Fruit fly (Drosophila melanogaster): ENCODE results near the gene CG4928.

CG4928 gene

dm6 chrX:16897087-16897486 lies 15.9 kb upstream of the CG4928 start, which contains the start of gene CG33252:
CG33252 (minus strand) TSS chrX:16897187.
- TF ChIP-seq insv (optimal IDR thresholded peaks at IDR 0.05) (no peak), Myc (optimal IDR thresholded peaks at IDR 0.05) (no peak), ttk (optimal IDR thresholded peaks at IDR 0.05) (no peak), psq (optimal IDR thresholded peaks at IDR 0.05) (no peak), Sin3A (optimal IDR thresholded peaks at IDR 0.05) (no peak), h (optimal IDR thresholded peaks at IDR 0.05) (no peak)

dm6 chrX:16900283-16900682 lies 12.7 kb upstream of the CG4928 start:
- TF ChIP-seq ttk (optimal IDR thresholded peaks at IDR 0.05), result no peak
- no peak for TF ChIP-seq Sin3A (optimal IDR thresholded peaks at IDR 0.05)
- no peak for TF ChIP-seq insv (optimal IDR thresholded peaks at IDR 0.05)
- no peak for TF ChIP-seq psq (optimal IDR thresholded peaks at IDR 0.05)
- no peak for TF ChIP-seq Myc (optimal IDR thresholded peaks at IDR 0.05)
- no peak for TF ChIP-seq h (optimal IDR thresholded peaks at IDR 0.05)

- TF ChIP-seq h (optimal IDR thresholded peaks at IDR 0.05), result no peak
- no peak for TF ChIP-seq Sin3A (optimal IDR thresholded peaks at IDR 0.05)
- TF ChIP-seq Myc (optimal IDR thresholded peaks at IDR 0.05), result no peak
- TF ChIP-seq insv (optimal IDR thresholded peaks at IDR 0.05), result no peak
- no peak for TF ChIP-seq psq (optimal IDR thresholded peaks at IDR 0.05)
- TF ChIP-seq ttk (optimal IDR thresholded peaks at IDR 0.05), result no peak
These were observed 10.5 kb upstream of the CG4928 start for dm6 chrX:16902435-16902834.

DNA sequence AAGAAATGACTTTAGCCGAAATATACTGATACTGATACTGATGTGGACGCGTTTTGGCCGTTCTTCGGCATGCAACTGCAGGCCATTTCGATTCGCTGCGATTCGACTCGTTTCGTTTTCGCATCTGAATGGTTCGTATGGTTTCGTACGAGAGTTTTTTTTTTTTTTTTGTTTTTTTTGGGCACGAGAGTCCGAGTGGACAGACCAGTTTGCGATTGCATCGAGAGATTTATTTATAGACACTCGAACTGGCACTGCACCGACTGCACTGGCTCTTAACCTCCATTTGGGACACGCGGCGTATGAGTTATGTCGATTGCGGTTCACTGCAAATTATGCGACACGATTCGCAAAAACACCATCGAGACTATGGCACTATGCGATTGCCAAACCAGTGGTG lies 6.9 kb upstream of the CG4928 start:
- no peak for TF ChIP-seq insv (optimal IDR thresholded peaks at IDR 0.05)
- TF ChIP-seq Myc (optimal IDR thresholded peaks at IDR 0.05), result no peak
- no peak for TF ChIP-seq ttk (optimal IDR thresholded peaks at IDR 0.05)
- no peak for TF ChIP-seq Sin3A (optimal IDR thresholded peaks at IDR 0.05)
- no peak for TF ChIP-seq psq (optimal IDR thresholded peaks at IDR 0.05)
- no peak for TF ChIP-seq h (optimal IDR thresholded peaks at IDR 0.05)

DNA sequence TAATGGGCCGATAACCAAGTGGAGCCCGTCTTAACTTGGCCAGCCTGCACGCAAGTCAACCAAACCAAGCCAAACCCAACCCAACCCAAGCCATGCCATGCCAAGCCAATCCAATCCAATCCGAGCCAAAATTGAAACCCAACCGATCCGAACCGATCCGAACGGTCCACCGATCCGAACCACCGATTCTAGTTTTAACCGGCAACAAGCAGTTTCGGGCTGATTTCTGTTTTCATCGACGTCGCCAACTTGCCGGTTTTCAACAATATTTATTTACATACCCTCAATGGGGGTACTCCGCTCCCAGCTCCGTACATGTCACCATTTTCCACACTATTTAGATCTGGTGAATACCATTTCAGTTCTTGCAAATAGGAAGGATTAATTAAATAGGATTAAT lies 6.0 kb upstream of the CG4928 start:
- TF ChIP-seq psq (optimal IDR thresholded peaks at IDR 0.05), result no peak
- no peak for TF ChIP-seq Sin3A (optimal IDR thresholded peaks at IDR 0.05)
- no peak for TF ChIP-seq h (optimal IDR thresholded peaks at IDR 0.05)
- TF ChIP-seq Myc (optimal IDR thresholded peaks at IDR 0.05), result no peak
- TF ChIP-seq ttk (optimal IDR thresholded peaks at IDR 0.05), result no peak
- no peak for TF ChIP-seq insv (optimal IDR thresholded peaks at IDR 0.05)

DNA sequence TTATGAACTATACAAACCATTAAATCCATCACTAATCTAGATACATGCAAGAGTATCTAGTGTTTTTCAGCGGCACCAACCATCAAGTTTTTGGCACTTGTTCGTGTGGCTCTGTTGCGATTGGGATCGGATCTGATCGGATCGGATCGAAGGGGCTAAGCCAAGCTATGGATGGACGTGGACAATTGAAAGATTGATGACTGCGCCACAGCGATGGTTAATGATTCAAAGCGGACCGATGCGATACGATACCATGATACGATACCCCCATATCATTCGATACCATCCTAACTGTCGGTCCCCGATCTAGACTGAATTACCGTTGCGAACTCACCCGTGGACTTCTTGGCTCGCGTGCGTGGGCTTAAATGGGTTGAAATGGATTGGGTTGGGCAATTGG lies 5.3 kb upstream of the CG4928 start:
- no peak for TF ChIP-seq ttk (optimal IDR thresholded peaks at IDR 0.05)
- no peak for TF ChIP-seq h (optimal IDR thresholded peaks at IDR 0.05)
- TF ChIP-seq psq (optimal IDR thresholded peaks at IDR 0.05), result no peak
- TF ChIP-seq Sin3A (optimal IDR thresholded peaks at IDR 0.05), result no peak
- no peak for TF ChIP-seq insv (optimal IDR thresholded peaks at IDR 0.05)
- no peak for TF ChIP-seq Myc (optimal IDR thresholded peaks at IDR 0.05)

DNA sequence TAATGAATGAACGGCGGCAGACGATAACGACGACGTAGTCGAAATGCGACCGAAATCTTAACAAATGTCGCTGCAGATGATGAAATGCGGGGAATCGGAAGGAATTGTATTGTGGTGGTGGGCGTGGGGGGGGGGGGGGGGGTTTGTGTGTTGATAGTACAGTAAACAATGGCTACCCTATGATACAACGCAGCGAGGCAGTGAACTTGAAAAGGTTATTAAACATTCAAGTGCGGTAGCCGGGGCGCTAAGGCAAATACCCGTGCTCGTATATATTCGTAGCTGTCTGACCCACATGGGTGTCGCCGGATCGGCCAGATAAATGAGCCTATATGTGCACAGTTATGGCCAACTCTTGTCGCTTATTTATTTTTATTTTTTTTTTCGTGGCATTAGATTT lies 3.7 kb upstream of the CG4928 start:
- no peak for TF ChIP-seq Myc (optimal IDR thresholded peaks at IDR 0.05)
- TF ChIP-seq psq (optimal IDR thresholded peaks at IDR 0.05), result no peak
- no peak for TF ChIP-seq insv (optimal IDR thresholded peaks at IDR 0.05)
- TF ChIP-seq h (optimal IDR thresholded peaks at IDR 0.05), result no peak
- TF ChIP-seq Sin3A (optimal IDR thresholded peaks at IDR 0.05), result no peak
- no peak for TF ChIP-seq ttk (optimal IDR thresholded peaks at IDR 0.05)

- no peak for TF ChIP-seq ttk (optimal IDR thresholded peaks at IDR 0.05)
- no peak for TF ChIP-seq Sin3A (optimal IDR thresholded peaks at IDR 0.05)
- no peak for TF ChIP-seq Myc (optimal IDR thresholded peaks at IDR 0.05)
- TF ChIP-seq insv (optimal IDR thresholded peaks at IDR 0.05), result no peak
These were observed 3.1 kb upstream of the CG4928 start for dm6 chrX:16909886-16910285.

dm6 chrX:16911962-16912361 lies 1.0 kb upstream of the CG4928 start:
- TF ChIP-seq psq (optimal IDR thresholded peaks at IDR 0.05), result no peak
- TF ChIP-seq ttk (optimal IDR thresholded peaks at IDR 0.05), result no peak
- no peak for TF ChIP-seq h (optimal IDR thresholded peaks at IDR 0.05)
- TF ChIP-seq insv (optimal IDR thresholded peaks at IDR 0.05), result no peak
- no peak for TF ChIP-seq Myc (optimal IDR thresholded peaks at IDR 0.05)
- TF ChIP-seq Sin3A (optimal IDR thresholded peaks at IDR 0.05), result no peak

- TF ChIP-seq Myc (optimal IDR thresholded peaks at IDR 0.05), result no peak
- TF ChIP-seq psq (optimal IDR thresholded peaks at IDR 0.05), result no peak
- no peak for TF ChIP-seq ttk (optimal IDR thresholded peaks at IDR 0.05)
- TF ChIP-seq insv (optimal IDR thresholded peaks at IDR 0.05), result no peak
- no peak for TF ChIP-seq h (optimal IDR thresholded peaks at IDR 0.05)
- TF ChIP-seq Sin3A (optimal IDR thresholded peaks at IDR 0.05), result no peak
These were observed 4.5 kb downstream of the CG4928 start for dm6 chrX:16917462-16917861.

DNA sequence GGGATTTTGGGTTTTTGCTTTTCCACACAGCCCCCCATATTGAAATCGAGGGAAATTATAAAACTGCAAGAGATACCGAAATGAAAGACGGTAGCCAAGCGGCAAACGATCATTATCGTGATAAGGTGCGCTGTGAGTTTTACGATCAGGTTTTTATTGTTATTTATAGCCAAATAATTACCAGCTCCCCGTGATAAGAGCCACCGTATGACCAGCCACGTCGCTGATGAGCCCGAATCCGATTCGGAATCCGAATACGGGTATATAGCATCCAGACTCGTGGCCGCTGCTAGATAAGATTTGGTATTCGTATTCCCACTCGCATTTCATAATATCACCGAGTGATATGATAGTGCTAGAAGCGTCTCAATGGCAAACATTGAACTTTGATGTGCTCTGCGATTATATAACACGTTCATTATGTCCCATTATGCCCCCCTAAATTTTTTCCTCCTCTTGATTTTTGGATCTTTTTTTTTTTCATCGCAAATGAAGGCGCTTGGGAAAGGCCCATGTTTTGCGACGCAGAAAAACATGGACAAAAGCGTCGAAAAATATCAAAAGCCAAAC lies 5.9 kb downstream of the CG4928 start:
- TF ChIP-seq psq (optimal IDR thresholded peaks at IDR 0.05) (no peak), h (optimal IDR thresholded peaks at IDR 0.05) (no peak)

DNA sequence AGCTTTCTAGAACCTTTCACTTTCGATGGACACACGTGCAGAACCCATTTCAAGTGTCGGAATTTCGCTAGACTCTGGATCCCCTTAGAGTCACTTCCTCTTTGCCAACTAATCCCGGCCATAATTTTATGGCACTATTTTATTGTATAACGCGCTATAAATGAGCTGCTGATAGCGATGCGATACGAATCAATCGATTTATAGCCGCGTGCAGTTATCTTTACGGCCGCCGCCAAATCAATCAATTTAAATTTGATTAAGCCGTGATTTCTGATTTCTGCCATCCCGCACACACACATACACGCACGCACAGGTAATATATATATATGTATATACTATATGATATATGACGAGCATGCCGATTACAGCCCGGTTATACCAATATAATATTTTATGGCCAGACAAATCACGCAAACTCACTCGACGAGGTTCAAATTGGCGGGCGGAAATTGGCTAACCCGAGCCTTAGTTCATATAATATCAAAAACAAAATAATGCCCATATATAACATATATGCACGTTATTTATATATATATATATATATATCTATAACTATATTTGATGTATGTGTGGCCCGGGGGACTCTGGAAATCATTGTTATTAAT lies 7.8 kb downstream of the CG4928 start:
- no peak for TF ChIP-seq Myc (optimal IDR thresholded peaks at IDR 0.05)
- no peak for TF ChIP-seq Sin3A (optimal IDR thresholded peaks at IDR 0.05)
- no peak for TF ChIP-seq h (optimal IDR thresholded peaks at IDR 0.05)
- no peak for TF ChIP-seq insv (optimal IDR thresholded peaks at IDR 0.05)
- no peak for TF ChIP-seq ttk (optimal IDR thresholded peaks at IDR 0.05)
- TF ChIP-seq psq (optimal IDR thresholded peaks at IDR 0.05), result no peak

dm6 chrX:16922626-16923025 lies 9.6 kb downstream of the CG4928 start:
- no peak for TF ChIP-seq h (optimal IDR thresholded peaks at IDR 0.05)

Measured in Kc167 (cell line).